Worm (Caenorhabditis elegans) whole organism, L2 larva: ENCODE measurements around the gene C45G9.8.

Experiments
- C34F6.9 ChIP-seq: fragments of 150-350 bp; optimal IDR thresholded peaks from 2 replicates; lab custom pipeline; 2014; ENCODE audit warnings: missing biosample characterization, missing genetic modification characterization
- F13H6.1 ChIP-seq: sonication (generic microtip); optimal IDR thresholded peaks from 2 replicates; lab custom pipeline; 2016; ENCODE audit warnings: missing genetic modification characterization, missing compliant biosample characterization
- R02D3.7 ChIP-seq: fragments of 150-350 bp; optimal IDR thresholded peaks from 2 replicates; lab custom pipeline; 2014; ENCODE audit warnings: missing biosample characterization, missing genetic modification characterization
- Y55F3AM.14 ChIP-seq: fragments of 200-800 bp; sonication (Bioruptor generic); optimal IDR thresholded peaks from 2 replicates; lab custom pipeline; 2018; ENCODE audit warnings: mild to moderate bottlenecking, missing genetic modification characterization, missing compliant biosample characterization
- alr-1 ChIP-seq: fragments of 150-350 bp; optimal IDR thresholded peaks from 2 replicates; lab custom pipeline; 2014; ENCODE audit warnings: missing biosample characterization, missing genetic modification characterization
- aly-2 ChIP-seq: fragments of 150-350 bp; optimal IDR thresholded peaks from 2 replicates; lab custom pipeline; 2014; ENCODE audit warnings: missing biosample characterization, missing genetic modification characterization
- blmp-1 ChIP-seq: sonication (generic microtip); optimal IDR thresholded peaks from 2 replicates; lab custom pipeline; 2017; ENCODE audit warnings: missing genetic modification characterization, mild to moderate bottlenecking, missing compliant biosample characterization, antibody characterized with exemption, moderate library complexity; ENCODE audit not compliant: insufficient read depth
- ceh-16 ChIP-seq: fragments of 150-350 bp; optimal IDR thresholded peaks from 2 replicates; lab custom pipeline; 2014; ENCODE audit warnings: missing biosample characterization, missing genetic modification characterization
- ceh-82 ChIP-seq: fragments of 150-350 bp; optimal IDR thresholded peaks from 2 replicates; lab custom pipeline; 2014; ENCODE audit warnings: missing biosample characterization, missing genetic modification characterization
- crh-2 ChIP-seq: sonication (generic microtip); optimal IDR thresholded peaks from 2 replicates; lab custom pipeline; 2017; ENCODE audit warnings: missing biosample characterization, missing genetic modification characterization
- dmd-4 ChIP-seq: sonication (generic microtip); optimal IDR thresholded peaks from 2 replicates; lab custom pipeline; 2017; ENCODE audit warnings: missing biosample characterization, missing genetic modification characterization
- elt-1 ChIP-seq: fragments of 150-350 bp; optimal IDR thresholded peaks from 2 replicates; lab custom pipeline; 2014; ENCODE audit warnings: missing biosample characterization, missing genetic modification characterization
- elt-3 ChIP-seq: sonication (generic microtip); optimal IDR thresholded peaks from 2 replicates; lab custom pipeline; 2017; ENCODE audit warnings: missing biosample characterization, missing genetic modification characterization
- fos-1 ChIP-seq: fragments of 150-350 bp; optimal IDR thresholded peaks from 2 replicates; lab custom pipeline; 2014; ENCODE audit warnings: missing biosample characterization, missing genetic modification characterization
- gmeb-1 ChIP-seq: fragments of 150-350 bp; optimal IDR thresholded peaks from 2 replicates; lab custom pipeline; 2014; ENCODE audit warnings: missing biosample characterization, missing genetic modification characterization
- lin-11 ChIP-seq: fragments of 150-350 bp; sonication (generic microtip); optimal IDR thresholded peaks from 2 replicates; lab custom pipeline; 2014; ENCODE audit warnings: missing biosample characterization, missing genetic modification characterization, inconsistent platforms, mixed read lengths
- lin-13 ChIP-seq: fragments of 150-350 bp; optimal IDR thresholded peaks from 2 replicates; lab custom pipeline; 2014; ENCODE audit warnings: missing biosample characterization, missing genetic modification reagents, missing genetic modification characterization
- lin-39 ChIP-seq: fragments of 150-350 bp; optimal IDR thresholded peaks from 2 replicates; lab custom pipeline; 2014; ENCODE audit warnings: missing biosample characterization, missing genetic modification reagents, missing genetic modification characterization
- lsy-2 ChIP-seq, 2 experiments: fragments of 150-350 bp in 1 of 2; sonication (generic microtip) in 1 of 2; optimal IDR thresholded peaks; 2 replicates each; lab custom pipeline; 2014 to 2017; ENCODE audit warnings: missing biosample characterization in 2 of 2, missing genetic modification characterization in 2 of 2
- mab-5 ChIP-seq: fragments of 150-350 bp; optimal IDR thresholded peaks from 2 replicates; lab custom pipeline; 2014; ENCODE audit warnings: missing biosample characterization, missing genetic modification characterization
- mbf-1 ChIP-seq: sonication (generic microtip); optimal IDR thresholded peaks from 2 replicates; lab custom pipeline; 2017; ENCODE audit warnings: missing biosample characterization, missing genetic modification characterization
- mdl-1 ChIP-seq, 2 experiments: fragments of 150-350 bp in 1 of 2; sonication (generic microtip) in 1 of 2; optimal IDR thresholded peaks; 2 replicates each; lab custom pipeline; 2017; ENCODE audit warnings: missing biosample characterization in 2 of 2, missing genetic modification characterization in 2 of 2
- nhr-10 ChIP-seq: sonication (generic microtip); optimal IDR thresholded peaks from 2 replicates; lab custom pipeline; 2017; ENCODE audit warnings: missing biosample characterization, missing genetic modification characterization
- nhr-11 ChIP-seq: fragments of 150-350 bp; optimal IDR thresholded peaks from 2 replicates; lab custom pipeline; 2014; ENCODE audit warnings: missing biosample characterization, missing genetic modification characterization
- nhr-12 ChIP-seq: fragments of 150-350 bp; optimal IDR thresholded peaks from 2 replicates; lab custom pipeline; 2014; ENCODE audit warnings: missing biosample characterization, missing genetic modification characterization
- nhr-129 ChIP-seq: fragments of 150-350 bp; optimal IDR thresholded peaks from 2 replicates; lab custom pipeline; 2014; ENCODE audit warnings: missing biosample characterization, missing genetic modification characterization
- nhr-21 ChIP-seq: fragments of 150-350 bp; optimal IDR thresholded peaks from 2 replicates; lab custom pipeline; 2014; ENCODE audit warnings: missing biosample characterization, missing genetic modification characterization
- nhr-23 ChIP-seq: fragments of 150-350 bp; optimal IDR thresholded peaks from 2 replicates; lab custom pipeline; 2014; ENCODE audit warnings: missing biosample characterization, missing genetic modification reagents, missing genetic modification characterization
- nhr-237 ChIP-seq: fragments of 150-350 bp; optimal IDR thresholded peaks from 2 replicates; lab custom pipeline; 2014; ENCODE audit warnings: missing biosample characterization, missing genetic modification characterization
- nhr-25 ChIP-seq: fragments of 150-350 bp; sonication (generic microtip); optimal IDR thresholded peaks from 3 replicates; lab custom pipeline; 2014; ENCODE audit warnings: missing biosample characterization, missing genetic modification characterization
- nhr-6 ChIP-seq: fragments of 150-350 bp; optimal IDR thresholded peaks from 2 replicates; lab custom pipeline; 2014; ENCODE audit warnings: missing biosample characterization, missing genetic modification characterization
- nhr-77 ChIP-seq: fragments of 150-350 bp; optimal IDR thresholded peaks from 2 replicates; lab custom pipeline; 2014; ENCODE audit warnings: missing biosample characterization, missing genetic modification characterization
- sem-4 ChIP-seq: fragments of 150-350 bp; optimal IDR thresholded peaks from 2 replicates; lab custom pipeline; 2014; ENCODE audit warnings: missing biosample characterization, missing genetic modification reagents, missing genetic modification characterization
- skn-1 ChIP-seq: sonication (generic microtip); optimal IDR thresholded peaks from 2 replicates; lab custom pipeline; 2017; ENCODE audit warnings: missing biosample characterization, missing genetic modification characterization
- sma-3 ChIP-seq: sonication (generic microtip); optimal IDR thresholded peaks from 2 replicates; lab custom pipeline; 2016; ENCODE audit warnings: missing genetic modification reagents, missing genetic modification characterization, missing compliant biosample characterization
- sma-9 ChIP-seq, 2 experiments: fragments of 150-350 bp in 1 of 2; sonication (generic microtip) in 1 of 2; optimal IDR thresholded peaks; 2 replicates each; lab custom pipeline; 2014 to 2016; ENCODE audit warnings: missing genetic modification characterization in 2 of 2, mild to moderate bottlenecking in 1 of 2, missing biosample characterization in 1 of 2, missing compliant biosample characterization in 1 of 2, missing genetic modification reagents in 1 of 2, moderate library complexity in 1 of 2
- snpc-4 ChIP-seq: fragments of 150-350 bp; optimal IDR thresholded peaks from 2 replicates; lab custom pipeline; 2014; ENCODE audit warnings: missing biosample characterization, missing genetic modification characterization
- unc-39 ChIP-seq: fragments of 150-350 bp; optimal IDR thresholded peaks from 2 replicates; lab custom pipeline; 2014; ENCODE audit warnings: missing biosample characterization, missing genetic modification characterization
- unc-55 ChIP-seq: fragments of 150-350 bp; sonication (generic microtip); optimal IDR thresholded peaks from 3 replicates; lab custom pipeline; 2014; ENCODE audit warnings: missing biosample characterization, missing genetic modification reagents, missing genetic modification characterization
- unc-62 ChIP-seq: fragments of 150-350 bp; optimal IDR thresholded peaks from 2 replicates; lab custom pipeline; 2014; ENCODE audit warnings: missing biosample characterization, missing genetic modification reagents, missing genetic modification characterization
- zag-1 ChIP-seq: fragments of 150-350 bp; optimal IDR thresholded peaks from 2 replicates; lab custom pipeline; 2014; ENCODE audit warnings: missing biosample characterization, missing genetic modification characterization
- ztf-1 ChIP-seq: fragments of 200-800 bp; sonication (Bioruptor generic); conservative IDR thresholded peaks from 2 replicates; pipeline ENCODE4 v1.3.6; 2022; ENCODE audit warnings: missing genetic modification characterization, missing compliant biosample characterization
- ztf-11 ChIP-seq: sonication (generic microtip); optimal IDR thresholded peaks from 2 replicates; lab custom pipeline; 2017; ENCODE audit warnings: missing biosample characterization, missing genetic modification characterization
- ztf-4 ChIP-seq: fragments of 150-350 bp; optimal IDR thresholded peaks from 2 replicates; lab custom pipeline; 2014; ENCODE audit warnings: missing biosample characterization, missing genetic modification characterization

The C45G9.8 gene

ce11 chrIII:5047175-5047574, 6.3 kb downstream of the C45G9.8 start, which contains the start of gene txbp-3:
TSS of gene txbp-3 (minus strand) at chrIII:5047459.
- TF ChIP-seq nhr-129 (tag; lab: Kevin White, UChicago) (peak; percentile 28), lsy-2 (tag; optimal IDR thresholded peaks at IDR 0.05; lab: Kevin White, UChicago) (peak in 1 of 2 experiments; percentile 52), lin-13 (GFP tag; lab: Kevin White, UChicago) (peak; percentile 60), nhr-12 (tag; lab: Kevin White, UChicago) (no peak), F13H6.1 (tag; lab: Kevin White, UChicago) (peak; percentile 36), sma-3 (GFP tag; lab: Kevin White, UChicago) (no peak), skn-1 (no peak), nhr-11 (tag; lab: Kevin White, UChicago) (no peak), ceh-82 (tag; lab: Kevin White, UChicago) (no peak), blmp-1 (tag; lab: Kevin White, UChicago) (no peak), mbf-1 (no peak), ztf-11 (tag; lab: Kevin White, UChicago) (no peak), ceh-16 (tag; lab: Kevin White, UChicago) (peak; percentile 40), mdl-1 (tag; optimal IDR thresholded peaks at IDR 0.05; lab: Kevin White, UChicago) (no peak), sma-9 (GFP tag; optimal IDR thresholded peaks at IDR 0.05; lab: Kevin White, UChicago) (peak; percentile 41), sma-9 (tag; optimal IDR thresholded peaks at IDR 0.05; lab: Kevin White, UChicago) (no peak), Y55F3AM.14 (no peak), unc-55 (GFP tag; lab: Kevin White, UChicago) (peak; percentile 74), alr-1 (tag; lab: Kevin White, UChicago) (no peak), elt-1 (tag; lab: Kevin White, UChicago) (no peak), nhr-6 (tag; lab: Kevin White, UChicago) (no peak), gmeb-1 (tag; lab: Kevin White, UChicago) (peak; percentile 3), zag-1 (tag; lab: Kevin White, UChicago) (no peak), C34F6.9 (tag; lab: Kevin White, UChicago) (peak; percentile 71), nhr-77 (tag; lab: Kevin White, UChicago) (no peak), fos-1 (peak; percentile 99), R02D3.7 (tag; lab: Kevin White, UChicago) (no peak), sem-4 (tag; lab: Kevin White, UChicago) (peak; percentile 17), aly-2 (tag; lab: Kevin White, UChicago) (no peak), nhr-10 (tag; lab: Kevin White, UChicago) (no peak), nhr-25 (tag; lab: Kevin White, UChicago) (peak; percentile 79), ztf-4 (tag; lab: Kevin White, UChicago) (no peak), elt-3 (no peak), nhr-23 (no peak), unc-39 (tag; lab: Kevin White, UChicago) (no peak), lin-11 (tag; lab: Kevin White, UChicago) (no peak), dmd-4 (tag; lab: Kevin White, UChicago) (no peak), unc-62 (GFP tag; lab: Kevin White, UChicago) (no peak), lin-39 (tag; lab: Kevin White, UChicago) (no peak), ztf-1 (GFP tag; lab: Robert Waterston, UW) (no peak), nhr-21 (no peak), snpc-4 (tag; lab: Kevin White, UChicago) (peak; percentile 5), crh-2 (tag; lab: Kevin White, UChicago) (peak; percentile 70), mab-5 (tag; lab: Kevin White, UChicago) (no peak), nhr-237 (tag; lab: Kevin White, UChicago) (no peak)

- no peak for TF ChIP-seq ztf-4 (tag; lab: Kevin White, UChicago)
- TF ChIP-seq nhr-12 (tag; lab: Kevin White, UChicago), result no peak
- TF ChIP-seq lin-11 (tag; lab: Kevin White, UChicago), result no peak
- no peak for TF ChIP-seq unc-39 (tag; lab: Kevin White, UChicago)
- TF ChIP-seq elt-1 (tag; lab: Kevin White, UChicago), result no peak
- TF ChIP-seq alr-1 (tag; lab: Kevin White, UChicago), result no peak
- no peak for TF ChIP-seq mab-5 (tag; lab: Kevin White, UChicago)
- no peak for TF ChIP-seq nhr-11 (tag; lab: Kevin White, UChicago)
- TF ChIP-seq nhr-77 (tag; lab: Kevin White, UChicago), result no peak
- TF ChIP-seq Y55F3AM.14, result no peak
- TF ChIP-seq aly-2 (tag; lab: Kevin White, UChicago), result no peak
Measured at ce11 chrIII:5044709-5045108, 8.7 kb downstream of the C45G9.8 start, which contains the start of gene C45G9.14. TSS of gene C45G9.14 (plus strand) at chrIII:5045009.
